Worm (Caenorhabditis elegans) whole organism, L1 larva: ENCODE results near the gene C17C3.24.
"Not testable (repeated sequence)": the region's sequence is repeated elsewhere in the genome, so short reads cannot be mapped to it uniquely, and the experiment has no call there.

Source experiments
- C04F5.9 ChIP-seq: sonication (generic microtip); optimal IDR thresholded peaks from 2 replicates; lab custom pipeline; 2016; ENCODE audit warnings: missing genetic modification characterization, missing compliant biosample characterization
- C16A3.4 ChIP-seq: fragments of 150-350 bp; optimal IDR thresholded peaks from 2 replicates; lab custom pipeline; 2014; ENCODE audit warnings: missing biosample characterization, missing genetic modification characterization
- C34B4.2 ChIP-seq: sonication (generic microtip); optimal IDR thresholded peaks from 2 replicates; lab custom pipeline; 2017; ENCODE audit warnings: mild to moderate bottlenecking, missing genetic modification characterization, missing compliant biosample characterization
- alr-1 ChIP-seq: fragments of 200-800 bp; sonication (Bioruptor generic); optimal IDR thresholded peaks from 2 replicates; lab custom pipeline; 2018; ENCODE audit warnings: borderline replicate concordance, mild to moderate bottlenecking, missing genetic modification characterization, missing compliant biosample characterization
- blmp-1 ChIP-seq: fragments of 150-350 bp; optimal IDR thresholded peaks from 2 replicates; lab custom pipeline; 2014; ENCODE audit warnings: missing biosample characterization, missing genetic modification characterization
- ceh-8 ChIP-seq: fragments of 200-800 bp; sonication (Bioruptor generic); optimal IDR thresholded peaks from 2 replicates; lab custom pipeline; 2018; ENCODE audit warnings: mild to moderate bottlenecking, missing genetic modification characterization, moderate library complexity, missing compliant biosample characterization
- ces-1 ChIP-seq: fragments of 150-350 bp; optimal IDR thresholded peaks from 2 replicates; lab custom pipeline; 2014; ENCODE audit warnings: missing biosample characterization, missing genetic modification reagents, missing genetic modification characterization
- dpl-1 ChIP-seq, 3 experiments: fragments of 150-350 bp in 2 of 3; sonication (generic microtip) in 1 of 3; optimal IDR thresholded peaks; 2 replicates each; lab custom pipeline; 2014 to 2017; ENCODE audit warnings: missing biosample characterization in 3 of 3, missing genetic modification characterization in 3 of 3, missing genetic modification reagents in 3 of 3
- dsc-1 ChIP-seq: sonication (generic microtip); optimal IDR thresholded peaks from 2 replicates; lab custom pipeline; 2016; ENCODE audit warnings: mild to moderate bottlenecking, missing genetic modification characterization, missing compliant biosample characterization
- efl-1 ChIP-seq, 4 experiments: fragments of 150-350 bp; optimal IDR thresholded peaks in 3 of 4; peaks in 1 of 4; 1 replicate in 1 of 4; 2 replicates in 3 of 4; lab custom pipeline; 2014; ENCODE audit warnings: missing biosample characterization in 2 of 4, missing genetic modification characterization in 2 of 4, missing genetic modification reagents in 2 of 4
- efl-3 ChIP-seq: fragments of 200-800 bp; sonication (Bioruptor generic); optimal IDR thresholded peaks from 2 replicates; lab custom pipeline; 2018; ENCODE audit warnings: mild to moderate bottlenecking, missing genetic modification characterization, missing compliant biosample characterization
- elt-2 ChIP-seq: sonication (generic microtip); optimal IDR thresholded peaks from 2 replicates; lab custom pipeline; 2016; ENCODE audit warnings: missing genetic modification characterization, mild to moderate bottlenecking, inconsistent platforms, missing compliant biosample characterization, missing genetic modification reagents
- fkh-10 ChIP-seq: sonication (generic microtip); optimal IDR thresholded peaks from 2 replicates; lab custom pipeline; 2017; ENCODE audit warnings: missing biosample characterization, missing genetic modification reagents, missing genetic modification characterization
- fkh-4 ChIP-seq: sonication (generic microtip); optimal IDR thresholded peaks from 2 replicates; lab custom pipeline; 2016; ENCODE audit warnings: missing compliant biosample characterization, missing genetic modification characterization, borderline replicate concordance
- hlh-17 ChIP-seq: fragments of 200-800 bp; sonication (Bioruptor generic); optimal IDR thresholded peaks from 2 replicates; lab custom pipeline; 2018; ENCODE audit warnings: missing genetic modification characterization, mild to moderate bottlenecking, missing compliant biosample characterization, moderate library complexity, borderline replicate concordance
- isw-1 ChIP-seq: fragments of 200-800 bp; sonication (Bioruptor generic); IDR thresholded peaks from 2 replicates; pipeline ENCODE4 v1.3.6; 2022; ENCODE audit warnings: missing genetic modification characterization, missing compliant biosample characterization
- jun-1 ChIP-seq: fragments of 150-350 bp; optimal IDR thresholded peaks from 2 replicates; lab custom pipeline; 2014; ENCODE audit warnings: missing biosample characterization, missing genetic modification reagents, missing genetic modification characterization
- lin-35 ChIP-seq, 2 experiments: fragments of 150-350 bp; optimal IDR thresholded peaks; 2 replicates each; lab custom pipeline; 2014; ENCODE audit warnings: missing biosample characterization in 2 of 2, missing genetic modification characterization in 2 of 2, missing genetic modification reagents in 2 of 2
- lir-3 ChIP-seq: sonication (generic microtip); optimal IDR thresholded peaks from 2 replicates; lab custom pipeline; 2016; ENCODE audit warnings: mild to moderate bottlenecking, missing genetic modification characterization, moderate library complexity, missing compliant biosample characterization; ENCODE audit not compliant: poor library complexity
- lsy-2 ChIP-seq, 2 experiments: fragments of 150-350 bp; optimal IDR thresholded peaks; 2 replicates each; lab custom pipeline; 2014; ENCODE audit warnings: missing biosample characterization in 2 of 2, missing genetic modification characterization in 2 of 2
- nhr-12 ChIP-seq: sonication (generic microtip); optimal IDR thresholded peaks from 2 replicates; lab custom pipeline; 2017; ENCODE audit warnings: missing biosample characterization, missing genetic modification characterization
- nhr-19 ChIP-seq: fragments of 200-800 bp; sonication (Bioruptor generic); conservative IDR thresholded peaks from 2 replicates; pipeline ENCODE4 v1.3.6; 2022; ENCODE audit warnings: missing genetic modification characterization, missing compliant biosample characterization
- nhr-237 ChIP-seq: fragments of 150-350 bp; optimal IDR thresholded peaks from 2 replicates; lab custom pipeline; 2014; ENCODE audit warnings: missing biosample characterization, missing genetic modification characterization
- nhr-28 ChIP-seq: fragments of 150-350 bp; optimal IDR thresholded peaks from 2 replicates; lab custom pipeline; 2014; ENCODE audit warnings: missing biosample characterization, missing genetic modification characterization
- nhr-77 ChIP-seq: fragments of 150-350 bp; optimal IDR thresholded peaks from 2 replicates; lab custom pipeline; 2014; ENCODE audit warnings: missing biosample characterization, missing genetic modification characterization
- nhr-84 ChIP-seq: sonication (generic microtip); optimal IDR thresholded peaks from 2 replicates; lab custom pipeline; 2017; ENCODE audit warnings: missing biosample characterization, missing genetic modification characterization
- pax-3 ChIP-seq: fragments of 200-800 bp; sonication (Bioruptor generic); optimal IDR thresholded peaks from 2 replicates; lab custom pipeline; 2018; ENCODE audit warnings: mild to moderate bottlenecking, missing genetic modification characterization, moderate library complexity, missing compliant biosample characterization
- pqm-1 ChIP-seq: sonication (generic microtip); optimal IDR thresholded peaks from 3 replicates; lab custom pipeline; 2017; ENCODE audit warnings: missing biosample characterization, missing genetic modification characterization
- snu-23 ChIP-seq: sonication (generic microtip); optimal IDR thresholded peaks from 2 replicates; lab custom pipeline; 2016; ENCODE audit warnings: missing genetic modification characterization, missing compliant biosample characterization
- tlp-1 ChIP-seq: fragments of 150-350 bp; optimal IDR thresholded peaks from 2 replicates; lab custom pipeline; 2014; ENCODE audit warnings: missing biosample characterization, missing genetic modification characterization
- unc-30 ChIP-seq: sonication (generic microtip); optimal IDR thresholded peaks from 2 replicates; lab custom pipeline; 2017; ENCODE audit warnings: missing biosample characterization, missing genetic modification characterization
- unc-62 ChIP-seq: fragments of 150-350 bp; optimal IDR thresholded peaks from 2 replicates; lab custom pipeline; 2014; ENCODE audit warnings: missing biosample characterization, missing genetic modification reagents, missing genetic modification characterization
- unc-86 ChIP-seq: sonication (generic microtip); optimal IDR thresholded peaks from 2 replicates; lab custom pipeline; 2016; ENCODE audit warnings: missing genetic modification characterization, missing compliant biosample characterization
- vab-15 ChIP-seq: sonication (generic microtip); optimal IDR thresholded peaks from 2 replicates; lab custom pipeline; 2017; ENCODE audit warnings: missing genotype, mild to moderate bottlenecking, missing genetic modification characterization, missing compliant biosample characterization

C17C3.24 gene

ce11 chrII:5543476-5544144 is 2.0 kb upstream of the C17C3.24 start (continued):
- TF ChIP-seq blmp-1 (tag; lab: Kevin White, UChicago) (peak; percentile 81), C16A3.4 (tag; lab: Kevin White, UChicago) (peak; percentile 99), unc-86 (tag; lab: Kevin White, UChicago) (peak; percentile 98), fkh-4 (tag; lab: Kevin White, UChicago) (peak; percentile 86), lsy-2 (tag; optimal IDR thresholded peaks at IDR 0.05; lab: Kevin White, UChicago) (peak; percentile 96), unc-30 (tag; lab: Kevin White, UChicago) (peak; percentile 68)
- TF ChIP-seq, all 84 proteins: peak for 81

- not testable (repeated sequence) for TF ChIP-seq fkh-10 (GFP tag; lab: Kevin White, UChicago); efl-3; nhr-77
Observed at ce11 chrII:5540113-5540512, 1.5 kb downstream of the C17C3.24 start, which contains the start of gene hlh-27. TSS of gene hlh-27 (minus strand) at chrII:5540213.

ce11 chrII:5537524-5537923 is 4.1 kb downstream of the C17C3.24 start, which contains the start of gene C17C3.11:
TSS of gene C17C3.11 (plus strand) at chrII:5537824.
- TF ChIP-seq nhr-237 (tag; lab: Kevin White, UChicago) = no peak
- TF ChIP-seq pqm-1 (tag; lab: Kevin White, UChicago) = no peak
- no peak for TF ChIP-seq efl-1 (optimal IDR thresholded peaks at IDR 0.05; lab: Kevin White, UChicago)
- no peak for TF ChIP-seq efl-1 (GFP tag; optimal IDR thresholded peaks at IDR 0.05 in 1 of 2; lab: Kevin White, UChicago)
- TF ChIP-seq tlp-1 (tag; lab: Kevin White, UChicago) = no peak
- TF ChIP-seq nhr-77 = no peak
- TF ChIP-seq lir-3 (tag; lab: Kevin White, UChicago) = no peak
- no peak for TF ChIP-seq C04F5.9
- no peak for TF ChIP-seq dsc-1 (tag; lab: Kevin White, UChicago)
- TF ChIP-seq elt-2 (tag; lab: Kevin White, UChicago) = no peak
- no peak for TF ChIP-seq ceh-8 (GFP tag; lab: Kevin White, UChicago)
- TF ChIP-seq vab-15 = no peak
- no peak for TF ChIP-seq dpl-1 (GFP tag; optimal IDR thresholded peaks at IDR 0.05; lab: Kevin White, UChicago)
- TF ChIP-seq nhr-84 = no peak
- no peak for TF ChIP-seq alr-1 (tag; lab: Kevin White, UChicago)

ce11 chrII:5537078-5537477 is 4.5 kb downstream of the C17C3.24 start:
- no peak for TF ChIP-seq unc-86 (tag; lab: Kevin White, UChicago)
- TF ChIP-seq snu-23 = no peak
- no peak for TF ChIP-seq hlh-17 (GFP tag; lab: Kevin White, UChicago)
- no peak for TF ChIP-seq nhr-12 (tag; lab: Kevin White, UChicago)
- no peak for TF ChIP-seq efl-1 (optimal IDR thresholded peaks at IDR 0.05; lab: Kevin White, UChicago)
- no peak for TF ChIP-seq efl-1 (GFP tag; optimal IDR thresholded peaks at IDR 0.05 in 1 of 2; lab: Kevin White, UChicago)
- TF ChIP-seq unc-62 = no peak
- TF ChIP-seq lin-35 (GFP tag; optimal IDR thresholded peaks at IDR 0.05; lab: Kevin White, UChicago) = no peak
- no peak for TF ChIP-seq ces-1 (GFP tag; lab: Kevin White, UChicago)
- no peak for TF ChIP-seq lsy-2 (tag; optimal IDR thresholded peaks at IDR 0.05; lab: Kevin White, UChicago)
- no peak for TF ChIP-seq nhr-19 (GFP tag; lab: Robert Waterston, UW)
- no peak for TF ChIP-seq nhr-28 (tag; lab: Kevin White, UChicago)
- TF ChIP-seq pax-3 = no peak
- TF ChIP-seq C34B4.2 (tag; lab: Kevin White, UChicago) = no peak
- no peak for TF ChIP-seq jun-1 (tag; lab: Kevin White, UChicago)
- TF ChIP-seq fkh-4 (tag; lab: Kevin White, UChicago) = no peak
- TF ChIP-seq isw-1 (GFP tag; lab: Robert Waterston, UW) = no peak
